Worm (Caenorhabditis elegans) whole organism, L1 larva: ENCODE measurements around the gene dsl-5.

Experiments
- C16A3.4 ChIP-seq: fragments of 150-350 bp; optimal IDR thresholded peaks from 2 replicates; lab custom pipeline; 2014; ENCODE audit warnings: missing biosample characterization, missing genetic modification characterization
- F16B12.6 ChIP-seq: fragments of 150-350 bp; optimal IDR thresholded peaks from 2 replicates; lab custom pipeline; 2014; ENCODE audit warnings: missing biosample characterization, missing genetic modification characterization
- aly-2 ChIP-seq: fragments of 150-350 bp; optimal IDR thresholded peaks from 2 replicates; lab custom pipeline; 2014; ENCODE audit warnings: missing biosample characterization, missing genetic modification characterization
- ama-1 ChIP-seq: fragments of 150-350 bp; optimal IDR thresholded peaks from 2 replicates; lab custom pipeline; 2014
- blmp-1 ChIP-seq: fragments of 150-350 bp; optimal IDR thresholded peaks from 2 replicates; lab custom pipeline; 2014; ENCODE audit warnings: missing biosample characterization, missing genetic modification characterization
- ceh-63 ChIP-seq: fragments of 200-800 bp; sonication (Bioruptor generic); optimal IDR thresholded peaks from 2 replicates; lab custom pipeline; 2018; ENCODE audit warnings: mild to moderate bottlenecking, missing genetic modification characterization, missing compliant biosample characterization
- ceh-82 ChIP-seq, 3 experiments: fragments of 150-350 bp in 1 of 3; sonication (generic microtip) in 2 of 3; optimal IDR thresholded peaks; 2 replicates each; lab custom pipeline; 2014 to 2017; ENCODE audit warnings: missing biosample characterization in 3 of 3, missing genetic modification characterization in 3 of 3
- ceh-88 ChIP-seq: fragments of 200-800 bp; sonication (Bioruptor generic); IDR thresholded peaks from 2 replicates; pipeline ENCODE4 v1.3.6; 2022; ENCODE audit warnings: missing genetic modification characterization, missing compliant biosample characterization
- dpl-1 ChIP-seq, 3 experiments: fragments of 150-350 bp in 2 of 3; sonication (generic microtip) in 1 of 3; optimal IDR thresholded peaks; 2 replicates each; lab custom pipeline; 2014 to 2017; ENCODE audit warnings: missing biosample characterization in 3 of 3, missing genetic modification characterization in 3 of 3, missing genetic modification reagents in 3 of 3
- dsc-1 ChIP-seq: sonication (generic microtip); optimal IDR thresholded peaks from 2 replicates; lab custom pipeline; 2016; ENCODE audit warnings: mild to moderate bottlenecking, missing genetic modification characterization, missing compliant biosample characterization
- efl-1 ChIP-seq, 4 experiments: fragments of 150-350 bp; optimal IDR thresholded peaks in 3 of 4; peaks in 1 of 4; 1 replicate in 1 of 4; 2 replicates in 3 of 4; lab custom pipeline; 2014; ENCODE audit warnings: missing biosample characterization in 2 of 4, missing genetic modification characterization in 2 of 4, missing genetic modification reagents in 2 of 4
- ets-5 ChIP-seq: fragments of 200-800 bp; sonication (Bioruptor generic); IDR thresholded peaks from 2 replicates; pipeline ENCODE4 v1.3.6; 2022; ENCODE audit warnings: missing genetic modification characterization, missing compliant biosample characterization
- fos-1 ChIP-seq: fragments of 150-350 bp; optimal IDR thresholded peaks from 2 replicates; lab custom pipeline; 2014; ENCODE audit warnings: missing biosample characterization, missing genetic modification characterization
- hlh-4 ChIP-seq: sonication (generic microtip); optimal IDR thresholded peaks from 2 replicates; lab custom pipeline; 2016; ENCODE audit warnings: mild to moderate bottlenecking, missing genetic modification characterization, missing compliant biosample characterization
- hpl-2 ChIP-seq: fragments of 150-350 bp; optimal IDR thresholded peaks from 2 replicates; lab custom pipeline; 2014; ENCODE audit warnings: missing biosample characterization, missing genetic modification reagents, missing genetic modification characterization
- irx-1 ChIP-seq: sonication (generic microtip); optimal IDR thresholded peaks from 2 replicates; lab custom pipeline; 2016; ENCODE audit warnings: missing genetic modification characterization, missing compliant biosample characterization
- lin-14 ChIP-seq: fragments of 200-800 bp; sonication (Bioruptor generic); optimal IDR thresholded peaks from 2 replicates; lab custom pipeline; 2018; ENCODE audit warnings: mild to moderate bottlenecking, missing genetic modification characterization, moderate library complexity, missing compliant biosample characterization
- lin-35 ChIP-seq, 2 experiments: fragments of 150-350 bp; optimal IDR thresholded peaks; 2 replicates each; lab custom pipeline; 2014; ENCODE audit warnings: missing biosample characterization in 2 of 2, missing genetic modification characterization in 2 of 2, missing genetic modification reagents in 2 of 2
- lsy-2 ChIP-seq, 2 experiments: fragments of 150-350 bp; optimal IDR thresholded peaks; 2 replicates each; lab custom pipeline; 2014; ENCODE audit warnings: missing biosample characterization in 2 of 2, missing genetic modification characterization in 2 of 2
- mef-2 ChIP-seq: fragments of 150-350 bp; optimal IDR thresholded peaks from 2 replicates; lab custom pipeline; 2014; ENCODE audit warnings: missing biosample characterization, missing genetic modification characterization
- mep-1 ChIP-seq: fragments of 150-350 bp; optimal IDR thresholded peaks from 2 replicates; lab custom pipeline; 2014; ENCODE audit warnings: missing biosample characterization, missing genetic modification characterization
- nhr-19 ChIP-seq: fragments of 200-800 bp; sonication (Bioruptor generic); conservative IDR thresholded peaks from 2 replicates; pipeline ENCODE4 v1.3.6; 2022; ENCODE audit warnings: missing genetic modification characterization, missing compliant biosample characterization
- nhr-20 ChIP-seq: sonication (generic microtip); optimal IDR thresholded peaks from 2 replicates; lab custom pipeline; 2016; ENCODE audit warnings: mild to moderate bottlenecking, missing genetic modification characterization, missing compliant biosample characterization
- nhr-28 ChIP-seq: fragments of 150-350 bp; optimal IDR thresholded peaks from 2 replicates; lab custom pipeline; 2014; ENCODE audit warnings: missing biosample characterization, missing genetic modification characterization
- nhr-47 ChIP-seq: sonication (generic microtip); optimal IDR thresholded peaks from 2 replicates; lab custom pipeline; 2016; ENCODE audit warnings: mild to moderate bottlenecking, missing genetic modification characterization, moderate library complexity, missing compliant biosample characterization
- nhr-71 ChIP-seq: sonication (generic microtip); optimal IDR thresholded peaks from 2 replicates; lab custom pipeline; 2016; ENCODE audit warnings: mild to moderate bottlenecking, missing genetic modification characterization, moderate library complexity, missing compliant biosample characterization
- nhr-84 ChIP-seq: sonication (generic microtip); optimal IDR thresholded peaks from 2 replicates; lab custom pipeline; 2017; ENCODE audit warnings: missing biosample characterization, missing genetic modification characterization
- nhr-85 ChIP-seq: sonication (generic microtip); peaks from one replicate; lab custom pipeline; 2016; ENCODE audit warnings: missing genetic modification characterization, inconsistent platforms, missing compliant biosample characterization
- pag-3 ChIP-seq: sonication (generic microtip); optimal IDR thresholded peaks from 2 replicates; lab custom pipeline; 2017; ENCODE audit warnings: missing genetic modification characterization, mild to moderate bottlenecking, missing compliant biosample characterization, antibody characterized with exemption, borderline replicate concordance; ENCODE audit not compliant: insufficient read depth
- pqm-1 ChIP-seq: sonication (generic microtip); optimal IDR thresholded peaks from 3 replicates; lab custom pipeline; 2017; ENCODE audit warnings: missing biosample characterization, missing genetic modification characterization
- rnt-1 ChIP-seq: sonication (generic microtip); optimal IDR thresholded peaks from 2 replicates; lab custom pipeline; 2016; ENCODE audit warnings: mild to moderate bottlenecking, missing genetic modification characterization, moderate library complexity, missing compliant biosample characterization
- skn-1 ChIP-seq: fragments of 150-350 bp; optimal IDR thresholded peaks from 2 replicates; lab custom pipeline; 2014; ENCODE audit warnings: missing biosample characterization, missing genetic modification characterization
- snu-23 ChIP-seq: sonication (generic microtip); optimal IDR thresholded peaks from 2 replicates; lab custom pipeline; 2016; ENCODE audit warnings: missing genetic modification characterization, missing compliant biosample characterization
- sptf-1 ChIP-seq: fragments of 150-350 bp; optimal IDR thresholded peaks from 2 replicates; lab custom pipeline; 2014; ENCODE audit warnings: missing biosample characterization, missing genetic modification characterization
- swsn-7 ChIP-seq: sonication (generic microtip); optimal IDR thresholded peaks from 2 replicates; lab custom pipeline; 2016; ENCODE audit warnings: missing genetic modification characterization, missing compliant biosample characterization
- unc-130 ChIP-seq: fragments of 150-350 bp; optimal IDR thresholded peaks from 2 replicates; lab custom pipeline; 2017; ENCODE audit warnings: missing biosample characterization, missing genetic modification characterization, inconsistent platforms
- vab-15 ChIP-seq: sonication (generic microtip); optimal IDR thresholded peaks from 2 replicates; lab custom pipeline; 2017; ENCODE audit warnings: missing genotype, mild to moderate bottlenecking, missing genetic modification characterization, missing compliant biosample characterization
- zag-1 ChIP-seq: fragments of 150-350 bp; optimal IDR thresholded peaks from 2 replicates; lab custom pipeline; 2014; ENCODE audit warnings: missing biosample characterization, missing genetic modification characterization
- ztf-11 ChIP-seq, 2 experiments: sonication (generic microtip); optimal IDR thresholded peaks; 2 replicates each; lab custom pipeline; 2016 to 2017; ENCODE audit warnings: missing genetic modification characterization in 2 of 2, missing biosample characterization in 1 of 2, missing compliant biosample characterization in 1 of 2

Gene dsl-5

DNA sequence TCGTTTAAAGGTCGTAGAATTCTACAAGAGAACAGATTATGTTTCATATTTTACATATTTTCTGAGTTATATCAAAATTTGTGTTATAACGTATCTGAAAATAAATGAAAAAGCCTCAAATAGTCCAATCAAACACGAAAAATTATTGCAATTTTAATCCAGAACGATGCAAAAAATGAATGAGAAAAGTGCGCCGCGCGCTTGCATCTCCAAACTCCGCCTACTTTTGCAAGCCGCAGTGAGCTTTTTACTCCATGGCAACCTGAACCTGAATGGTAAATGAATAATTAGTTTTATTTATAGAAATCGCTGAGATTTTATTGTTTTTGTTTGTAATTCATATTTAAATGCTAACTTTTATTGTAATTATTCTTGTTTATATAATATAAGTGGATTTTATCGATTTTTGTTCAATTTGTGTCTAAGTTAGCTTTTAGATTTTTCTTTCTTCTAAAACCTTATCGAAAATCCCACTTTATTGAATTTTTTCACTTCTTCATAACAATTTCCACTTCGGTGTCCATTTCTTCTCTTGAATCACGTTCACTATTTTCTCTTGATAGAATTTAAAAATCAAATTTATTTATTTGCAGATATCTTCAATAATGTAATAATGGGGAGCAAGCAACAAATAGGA lies 35.5 kb upstream of the dsl-5 start, which contains the start of gene ZK809.5:
Gene ZK809.5, plus strand, starts transcription at position 587 of the 637 bp plus-strand sequence.
- TF ChIP-seq fos-1 (no peak), sptf-1 (tag; lab: Kevin White, UChicago) (no peak), nhr-71 (peak; percentile 0), pqm-1 (tag; lab: Kevin White, UChicago) (no peak), hlh-4 (tag; lab: Kevin White, UChicago) (no peak), ets-5 (GFP tag; lab: Robert Waterston, UW) (no peak), ama-1 (lab: Kevin White, UChicago) (no peak), dpl-1 (GFP tag; optimal IDR thresholded peaks at IDR 0.05; lab: Kevin White, UChicago) (peak in 1 of 3 experiments; percentile 20), lsy-2 (tag; optimal IDR thresholded peaks at IDR 0.05; lab: Kevin White, UChicago) (peak in 1 of 2 experiments; percentile 41), ceh-63 (GFP tag; lab: Kevin White, UChicago) (no peak), lin-35 (GFP tag; optimal IDR thresholded peaks at IDR 0.05; lab: Kevin White, UChicago) (peak in 1 of 2 experiments; percentile 10), skn-1 (tag; lab: Kevin White, UChicago) (peak; percentile 13), efl-1 (optimal IDR thresholded peaks at IDR 0.05; lab: Kevin White, UChicago) (no peak), efl-1 (GFP tag; optimal IDR thresholded peaks at IDR 0.05 in 1 of 2; lab: Kevin White, UChicago) (peak in 1 of 2 experiments; percentile 72), nhr-47 (tag; lab: Kevin White, UChicago) (no peak), hpl-2 (GFP tag; lab: Kevin White, UChicago) (no peak), C16A3.4 (tag; lab: Kevin White, UChicago) (no peak), rnt-1 (no peak), ceh-88 (no peak), blmp-1 (tag; lab: Kevin White, UChicago) (peak; percentile 24)

ce11 chrIV:11655370-11655769 lies 34.6 kb upstream of the dsl-5 start, which contains the start of gene ent-1:
ent-1 (minus strand) TSS chrIV:11655470.
- TF ChIP-seq efl-1 (optimal IDR thresholded peaks at IDR 0.05; lab: Kevin White, UChicago), result no peak
- TF ChIP-seq efl-1 (GFP tag; optimal IDR thresholded peaks at IDR 0.05 in 1 of 2; lab: Kevin White, UChicago), result no peak
- peak in 1 of 2 experiments; percentile 26 for TF ChIP-seq lsy-2 (tag; optimal IDR thresholded peaks at IDR 0.05; lab: Kevin White, UChicago)

ce11 chrIV:11651965-11652453 lies 31.2 kb upstream of the dsl-5 start, which contains the start of the genes acl-3 and ndub-6:
acl-3 (minus strand) TSS chrIV:11652023.
ndub-6 (plus strand) TSS chrIV:11652403.
- TF ChIP-seq snu-23, result peak; percentile 20
- no peak for TF ChIP-seq nhr-28 (tag; lab: Kevin White, UChicago)
- TF ChIP-seq dpl-1 (GFP tag; optimal IDR thresholded peaks at IDR 0.05; lab: Kevin White, UChicago), result peak in 1 of 3 experiments; percentile 11
- peak in 1 of 2 experiments; percentile 11 for TF ChIP-seq lin-35 (GFP tag; optimal IDR thresholded peaks at IDR 0.05; lab: Kevin White, UChicago)
- TF ChIP-seq vab-15, result no peak
- TF ChIP-seq lsy-2 (tag; optimal IDR thresholded peaks at IDR 0.05; lab: Kevin White, UChicago), result peak in 1 of 2 experiments; percentile 24
- no peak for TF ChIP-seq F16B12.6 (tag; lab: Kevin White, UChicago)

- TF ChIP-seq unc-130 (no peak), irx-1 (tag; lab: Kevin White, UChicago) (no peak), ztf-11 (tag; optimal IDR thresholded peaks at IDR 0.05; lab: Kevin White, UChicago) (no peak), mep-1 (tag; lab: Kevin White, UChicago) (no peak), pqm-1 (tag; lab: Kevin White, UChicago) (no peak), dsc-1 (tag; lab: Kevin White, UChicago) (no peak)
These were observed 29.5 kb upstream of the dsl-5 start for ce11 chrIV:11650344-11650743.

DNA sequence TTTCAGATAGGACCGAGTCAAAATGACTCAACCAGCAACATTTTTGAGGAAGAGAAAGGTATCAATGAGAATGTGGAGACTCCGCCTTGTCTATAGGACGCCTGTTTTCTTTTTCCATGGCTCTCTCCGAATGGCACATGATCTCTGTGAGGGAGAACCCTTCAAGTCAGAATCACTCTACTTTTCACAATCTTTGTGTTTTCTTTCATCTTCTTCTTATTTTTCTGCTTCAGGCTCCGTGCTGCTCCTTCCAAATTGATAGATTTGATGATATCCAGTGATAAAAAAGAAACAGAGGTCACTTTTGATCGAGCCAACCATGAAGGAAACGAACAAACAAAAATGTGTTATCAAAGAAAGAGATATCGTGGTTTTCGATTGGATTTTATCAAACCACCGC lies 28.2 kb upstream of the dsl-5 start, which contains the start of gene ZK809.8:
Gene ZK809.8, minus strand, starts transcription at position 34 of the 400 bp plus-strand sequence.
- TF ChIP-seq ceh-82 (tag; optimal IDR thresholded peaks at IDR 0.05; lab: Kevin White, UChicago) (no peak), nhr-19 (GFP tag; lab: Robert Waterston, UW) (peak; percentile 31; the same call in 1 of the 2 replicates), nhr-85 (tag; lab: Kevin White, UChicago) (no peak), nhr-71 (peak; percentile 82), unc-130 (peak; percentile 6), snu-23 (peak; percentile 33), pag-3 (tag; lab: Kevin White, UChicago) (no peak), rnt-1 (peak; percentile 41), lin-14 (GFP tag; lab: Kevin White, UChicago) (peak; percentile 67), nhr-20 (tag; lab: Kevin White, UChicago) (peak; percentile 6), nhr-84 (tag; lab: Kevin White, UChicago) (no peak), efl-1 (optimal IDR thresholded peaks at IDR 0.05; lab: Kevin White, UChicago) (no peak), efl-1 (GFP tag; optimal IDR thresholded peaks at IDR 0.05 in 1 of 2; lab: Kevin White, UChicago) (no peak), lsy-2 (tag; optimal IDR thresholded peaks at IDR 0.05; lab: Kevin White, UChicago) (peak in 1 of 2 experiments; percentile 42), F16B12.6 (tag; lab: Kevin White, UChicago) (no peak), mef-2 (tag; lab: Kevin White, UChicago) (no peak), aly-2 (tag; lab: Kevin White, UChicago) (no peak), swsn-7 (tag; lab: Kevin White, UChicago) (no peak), zag-1 (tag; lab: Kevin White, UChicago) (no peak)
- TF ChIP-seq, all 84 proteins: peak for 8
